Worm (Caenorhabditis elegans): Measurements from ENCODE around the gene mps-4.

Gene mps-4

ce11 chrIII:8307356-8307755 is 35.8 kb upstream of the mps-4 start, which contains the start of the genes F10E9.7 and F10E9.5 (continued):
- TF ChIP-seq egl-27 (tag; optimal IDR thresholded peaks at IDR 0.05) = no peak
- peak; percentile 66 for TF ChIP-seq F16B12.6 (tag; optimal IDR thresholded peaks at IDR 0.05)
- peak; percentile 98 for TF ChIP-seq lir-3 (tag; optimal IDR thresholded peaks at IDR 0.05; ENCODE audit: poor library complexity)
- peak; percentile 99 for TF ChIP-seq unc-130 (tag; optimal IDR thresholded peaks at IDR 0.05)
- no peak for TF ChIP-seq tlp-1 (tag; optimal IDR thresholded peaks at IDR 0.05)
- TF ChIP-seq nhr-11 (tag; optimal IDR thresholded peaks at IDR 0.05) = no peak
- TF ChIP-seq aha-1 (tag; optimal IDR thresholded peaks at IDR 0.05) = peak; percentile 4
- peak; percentile 92 for TF ChIP-seq C16A3.4 (tag; optimal IDR thresholded peaks at IDR 0.05)
- no peak for TF ChIP-seq C34B4.2 (tag; optimal IDR thresholded peaks at IDR 0.05)
- peak; percentile 94 for TF ChIP-seq lin-15B (tag; optimal IDR thresholded peaks at IDR 0.05)
- peak; percentile 75 to 90 for TF ChIP-seq efl-1 (optimal IDR thresholded peaks at IDR 0.05)
- TF ChIP-seq efl-1 (GFP tag; optimal IDR thresholded peaks at IDR 0.05 in 1 of 2) = peak; percentile 90 to 98
- no peak for TF ChIP-seq unc-62 (GFP tag; optimal IDR thresholded peaks at IDR 0.05)
- TF ChIP-seq snpc-4 (tag; optimal IDR thresholded peaks at IDR 0.05) = peak; percentile 75
- peak; percentile 91 for TF ChIP-seq mab-9 (GFP tag; IDR thresholded peaks at IDR 0.05)
- TF ChIP-seq ces-1 (GFP tag; optimal IDR thresholded peaks at IDR 0.05) = no peak
- peak; percentile 98 for TF ChIP-seq nhr-90 (tag; optimal IDR thresholded peaks at IDR 0.05; ENCODE audit: poor library complexity)
- TF ChIP-seq unc-86 (tag; optimal IDR thresholded peaks at IDR 0.05) = peak; percentile 86
- TF ChIP-seq isw-1 (GFP tag; IDR thresholded peaks at IDR 0.05) = peak; percentile 87
- TF ChIP-seq fkh-4 (tag; optimal IDR thresholded peaks at IDR 0.05; ENCODE audit: borderline replicate concordance) = peak; percentile 99
- no peak for TF ChIP-seq ama-1 (optimal IDR thresholded peaks at IDR 0.05)
- peak; percentile 97 for TF ChIP-seq sox-4 (tag; optimal IDR thresholded peaks at IDR 0.05)
- peak; percentile 93 for TF ChIP-seq efl-3 (GFP tag; optimal IDR thresholded peaks at IDR 0.05)
- peak; percentile 79 for TF ChIP-seq lin-13 (GFP tag; optimal IDR thresholded peaks at IDR 0.05)
- peak; percentile 96 for TF ChIP-seq nhr-85 (tag)
- TF ChIP-seq aly-2 (tag; optimal IDR thresholded peaks at IDR 0.05) = peak; percentile 65
- peak; percentile 97 for TF ChIP-seq nhr-71 (tag; optimal IDR thresholded peaks at IDR 0.05)
- peak; percentile 99 for TF ChIP-seq mep-1 (tag; optimal IDR thresholded peaks at IDR 0.05)
- peak; percentile 67 for TF ChIP-seq ztf-4 (tag; optimal IDR thresholded peaks at IDR 0.05)
- peak; percentile 16 for TF ChIP-seq pag-3 (tag; optimal IDR thresholded peaks at IDR 0.05; ENCODE audit: borderline replicate concordance, insufficient read depth)
- TF ChIP-seq ets-5 (GFP tag; IDR thresholded peaks at IDR 0.05) = no peak
- peak; percentile 99 for TF ChIP-seq Y116A8C.19 (tag; optimal IDR thresholded peaks at IDR 0.05; ENCODE audit: borderline replicate concordance)
- peak; percentile 96 for TF ChIP-seq tbx-2 (tag; optimal IDR thresholded peaks at IDR 0.05)
- TF ChIP-seq nhr-76 (tag; optimal IDR thresholded peaks at IDR 0.05) = no peak
- peak; percentile 87 for TF ChIP-seq lin-39 (tag; optimal IDR thresholded peaks at IDR 0.05)
- no peak for TF ChIP-seq fkh-10 (GFP tag; optimal IDR thresholded peaks at IDR 0.05)
- TF ChIP-seq pax-3 (tag; optimal IDR thresholded peaks at IDR 0.05) = peak; percentile 95
- peak; percentile 95 for TF ChIP-seq C04F5.9 (tag; optimal IDR thresholded peaks at IDR 0.05)
- TF ChIP-seq ceh-90 (tag; optimal IDR thresholded peaks at IDR 0.05) = peak; percentile 96
- TF ChIP-seq sptf-1 (tag; optimal IDR thresholded peaks at IDR 0.05) = no peak
- peak; percentile 95 for TF ChIP-seq nhr-19 (GFP tag; conservative IDR thresholded peaks at IDR 0.05)
- TF ChIP-seq fkh-8 (tag; optimal IDR thresholded peaks at IDR 0.05) = peak; percentile 92
- no peak for TF ChIP-seq nhr-28 (tag; optimal IDR thresholded peaks at IDR 0.05)
- TF ChIP-seq swsn-7 (tag; optimal IDR thresholded peaks at IDR 0.05) = peak; percentile 95
- TF ChIP-seq nhr-47 (tag; optimal IDR thresholded peaks at IDR 0.05) = peak; percentile 96
- TF ChIP-seq ceh-8 (GFP tag; optimal IDR thresholded peaks at IDR 0.05) = peak; percentile 94
- peak; percentile 95 for TF ChIP-seq snu-23 (GFP tag; optimal IDR thresholded peaks at IDR 0.05)
- TF ChIP-seq egl-13 (tag; optimal IDR thresholded peaks at IDR 0.05) = peak; percentile 96

Measured in whole organism, L1 larva.